Worm (Caenorhabditis elegans): ENCODE results near the gene sprr-3.

sprr-3 gene

DNA sequence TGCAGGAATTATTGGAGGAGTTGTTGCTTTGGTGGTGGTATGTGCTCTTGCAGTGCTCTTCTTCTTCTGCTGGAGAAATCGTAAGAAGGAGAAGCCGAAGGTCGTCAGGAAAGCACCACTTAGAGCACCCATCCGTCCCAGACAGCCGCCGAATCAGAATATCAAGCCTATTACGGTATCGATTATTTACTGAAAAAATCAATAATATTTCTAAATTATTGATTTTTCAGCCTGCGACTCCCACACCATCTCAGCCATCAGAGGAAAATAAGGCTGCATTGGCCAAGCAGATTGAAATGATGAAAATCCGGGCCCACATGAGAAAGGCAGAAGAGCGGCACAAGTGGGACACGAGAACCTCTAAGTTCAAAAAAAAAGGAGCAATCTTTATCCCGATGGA is 14.1 kb downstream of the sprr-3 start:
- TF ChIP-seq efl-1 (GFP tag; optimal IDR thresholded peaks at IDR 0.05) (no peak), F55B11.4 (tag; optimal IDR thresholded peaks at IDR 0.05; ENCODE audit: borderline replicate concordance, insufficient read depth) (no peak), egrh-3 (GFP tag; IDR thresholded peaks at IDR 0.05) (no peak), madf-3 (GFP tag; IDR thresholded peaks at IDR 0.05) (no peak), ekl-4 (GFP tag; IDR thresholded peaks at IDR 0.05) (no peak), pha-4 (tag; optimal IDR thresholded peaks at IDR 0.05) (no peak), ccch-3 (GFP tag; optimal IDR thresholded peaks at IDR 0.05) (no peak), nfya-1 (tag; optimal IDR thresholded peaks at IDR 0.05; ENCODE audit: borderline replicate concordance, insufficient read depth) (no peak), zfh-2 (GFP tag; conservative IDR thresholded peaks at IDR 0.05) (no peak), Y95B8A.8 (GFP tag; IDR thresholded peaks at IDR 0.05) (no peak), B0261.1 (tag; optimal IDR thresholded peaks at IDR 0.05) (no peak)

DNA sequence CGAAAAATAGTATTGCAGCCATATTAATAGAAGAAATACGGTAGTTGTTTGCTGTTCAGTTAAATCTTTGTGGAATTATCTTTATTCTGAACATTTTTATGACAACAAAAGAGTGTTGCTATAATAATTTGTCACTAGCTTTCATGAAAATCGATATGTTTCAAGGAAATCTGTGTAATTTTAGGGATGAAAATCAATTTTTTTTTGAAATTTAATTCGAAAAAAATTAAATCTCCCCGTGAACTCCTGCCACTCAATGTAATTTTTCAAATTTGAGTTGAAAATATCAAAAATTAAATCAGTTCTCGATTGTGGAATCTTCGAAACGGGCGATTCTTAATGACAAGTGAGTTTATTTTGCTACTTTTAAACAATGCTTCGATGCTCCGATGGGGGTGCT is 19.3 kb downstream of the sprr-3 start, which contains the start of gene Y69A2AR.46:
TSS of gene Y69A2AR.46 (plus strand) at position 301 of the 400 bp plus-strand sequence.
- TF ChIP-seq unc-130 (GFP tag; optimal IDR thresholded peaks at IDR 0.05) (no peak), lin-40 (tag; optimal IDR thresholded peaks at IDR 0.05) (no peak), attf-6 (GFP tag; IDR thresholded peaks at IDR 0.05) (no peak), ztf-18 (tag; optimal IDR thresholded peaks at IDR 0.05) (no peak), die-1 (tag; optimal IDR thresholded peaks at IDR 0.05) (no peak), pha-4 (tag; optimal IDR thresholded peaks at IDR 0.05) (no peak), dpl-1 (GFP tag; optimal IDR thresholded peaks at IDR 0.05) (no peak), zim-3 (tag; optimal IDR thresholded peaks at IDR 0.05) (no peak), ceh-79 (tag; optimal IDR thresholded peaks at IDR 0.05) (no peak), ceh-40 (GFP tag; IDR thresholded peaks at IDR 0.05) (no peak), F39B2.1 (GFP tag; IDR thresholded peaks at IDR 0.05) (no peak), madf-8 (GFP tag; conservative IDR thresholded peaks at IDR 0.05) (no peak), tbp1 (GFP tag; optimal IDR thresholded peaks at IDR 0.05) (no peak)

DNA sequence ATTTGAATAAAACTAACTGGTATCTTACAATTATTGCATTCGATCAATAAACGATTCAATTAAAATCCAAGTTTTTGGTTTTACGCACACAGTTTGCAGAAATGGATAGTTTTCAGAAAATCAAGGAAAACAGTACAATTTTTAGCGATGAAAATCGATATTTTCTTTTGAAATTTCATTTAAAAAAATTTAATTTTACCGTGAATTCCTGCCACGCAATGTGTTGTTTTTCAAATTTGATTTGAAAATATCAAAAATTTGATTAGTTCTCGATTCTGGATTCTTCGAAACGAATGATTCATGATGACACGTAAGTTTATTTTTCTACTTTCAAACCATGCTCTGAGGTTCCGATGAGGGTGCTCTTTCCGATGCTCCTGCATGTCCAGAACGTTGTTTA is 20.0 kb downstream of the sprr-3 start, which contains the start of gene Y69A2AR.50:
TSS of gene Y69A2AR.50 (plus strand) at position 301 of the 400 bp plus-strand sequence.
- TF ChIP-seq F52B5.7 (tag; optimal IDR thresholded peaks at IDR 0.05) (no peak), pha-4 (tag; optimal IDR thresholded peaks at IDR 0.05) (no peak), tlf-1 (GFP tag; optimal IDR thresholded peaks at IDR 0.05) (no peak), C17E4.6 (GFP tag; IDR thresholded peaks at IDR 0.05) (no peak), mel-28 (tag; optimal IDR thresholded peaks at IDR 0.05; ENCODE audit: borderline replicate concordance) (no peak), Y53G8AR.9 (GFP tag; conservative IDR thresholded peaks at IDR 0.05) (no peak), tbx-9 (tag; optimal IDR thresholded peaks at IDR 0.05; ENCODE audit: borderline replicate concordance) (no peak), B0019.2 (GFP tag; conservative IDR thresholded peaks at IDR 0.05) (no peak), unc-62 (GFP tag; optimal IDR thresholded peaks at IDR 0.05) (no peak), bed-1 (GFP tag; IDR thresholded peaks at IDR 0.05) (no peak), nhr-179 (tag; optimal IDR thresholded peaks at IDR 0.05) (no peak), somi-1 (GFP tag; optimal IDR thresholded peaks at IDR 0.05) (no peak), ekl-4 (GFP tag; IDR thresholded peaks at IDR 0.05) (no peak), lag-1 (GFP tag; IDR thresholded peaks at IDR 0.05) (no peak), dpff-1 (tag; optimal IDR thresholded peaks at IDR 0.05) (no peak), madf-6 (GFP tag; IDR thresholded peaks at IDR 0.05) (no peak)
